Worm (Caenorhabditis elegans) whole organism, L4 larva: ENCODE measurements around the gene srh-25.

Source experiments
- D1046.2 ChIP-seq: fragments of 200-800 bp; sonication (Bioruptor generic); IDR thresholded peaks from 2 replicates; pipeline ENCODE4 v1.3.6; 2022; ENCODE audit warnings: missing genetic modification characterization, missing compliant biosample characterization
- F10B5.3 ChIP-seq: sonication (generic microtip); optimal IDR thresholded peaks from 2 replicates; lab custom pipeline; 2016; ENCODE audit warnings: mild to moderate bottlenecking, missing genetic modification characterization, missing compliant biosample characterization
- F49E8.2 ChIP-seq: sonication (generic microtip); optimal IDR thresholded peaks from 2 replicates; lab custom pipeline; 2016; ENCODE audit warnings: missing compliant biosample characterization, mild to moderate bottlenecking, missing genetic modification characterization, borderline replicate concordance
- R02D3.7 ChIP-seq: fragments of 150-350 bp; sonication (generic microtip); optimal IDR thresholded peaks from 3 replicates; lab custom pipeline; 2014; ENCODE audit warnings: missing biosample characterization, missing genetic modification characterization
- T20F7.1 ChIP-seq: fragments of 200-800 bp; sonication (Bioruptor generic); optimal IDR thresholded peaks from 2 replicates; lab custom pipeline; 2018; ENCODE audit warnings: mild to moderate bottlenecking, missing genetic modification characterization, missing compliant biosample characterization
- T26A8.4 ChIP-seq: fragments of 200-800 bp; sonication (Bioruptor generic); IDR thresholded peaks from 2 replicates; pipeline ENCODE4 v1.3.6; 2022; ENCODE audit warnings: missing genetic modification characterization, missing compliant biosample characterization
- Y105C5A.15 ChIP-seq: fragments of 200-800 bp; sonication (Bioruptor generic); IDR thresholded peaks from 2 replicates; pipeline ENCODE4 v1.3.6; 2022; ENCODE audit warnings: missing genetic modification characterization, missing compliant biosample characterization
- Y48G9A.11 ChIP-seq: fragments of 200-800 bp; sonication (Bioruptor generic); IDR thresholded peaks from 2 replicates; pipeline ENCODE4 v1.3.6; 2022; ENCODE audit warnings: missing genetic modification reagents, missing genetic modification characterization, missing compliant biosample characterization
- ZK546.5 ChIP-seq, 2 experiments: sonication (generic microtip); optimal IDR thresholded peaks; 2 replicates each; lab custom pipeline; 2017; ENCODE audit warnings: missing biosample characterization in 2 of 2, missing genetic modification characterization in 2 of 2
- aly-2 ChIP-seq: sonication (generic microtip); optimal IDR thresholded peaks from 2 replicates; lab custom pipeline; 2018; ENCODE audit warnings: missing biosample characterization, missing genetic modification characterization
- attf-4 ChIP-seq: sonication (generic microtip); optimal IDR thresholded peaks from 3 replicates; lab custom pipeline; 2017; ENCODE audit warnings: missing biosample characterization, missing genetic modification characterization
- ceh-20 ChIP-seq: fragments of 200-800 bp; sonication (Bioruptor generic); IDR thresholded peaks from 2 replicates; pipeline ENCODE4 v1.3.6; 2022; ENCODE audit warnings: missing genetic modification reagents, missing genetic modification characterization, missing compliant biosample characterization
- ceh-28 ChIP-seq: fragments of 150-350 bp; optimal IDR thresholded peaks from 2 replicates; lab custom pipeline; 2014; ENCODE audit warnings: missing biosample characterization, missing genetic modification reagents, missing genetic modification characterization
- ceh-32 ChIP-seq: sonication (generic microtip); optimal IDR thresholded peaks from 2 replicates; lab custom pipeline; 2016; ENCODE audit warnings: mild to moderate bottlenecking, missing genetic modification characterization, missing compliant biosample characterization; ENCODE audit not compliant: poor library complexity
- ceh-44 ChIP-seq: fragments of 200-800 bp; sonication (Bioruptor generic); IDR thresholded peaks from 2 replicates; pipeline ENCODE4 v1.3.6; 2022; ENCODE audit warnings: missing genetic modification reagents, missing genetic modification characterization, missing compliant biosample characterization
- ceh-62 ChIP-seq: sonication (generic microtip); optimal IDR thresholded peaks from 2 replicates; lab custom pipeline; 2017; ENCODE audit warnings: missing biosample characterization, missing genetic modification characterization
- ceh-82 ChIP-seq: sonication (generic microtip); optimal IDR thresholded peaks from 2 replicates; lab custom pipeline; 2017; ENCODE audit warnings: missing biosample characterization, missing genetic modification characterization
- daf-19 ChIP-seq: fragments of 200-800 bp; sonication (Bioruptor generic); conservative IDR thresholded peaks from 2 replicates; pipeline ENCODE4 v1.3.6; 2022; ENCODE audit warnings: missing genetic modification characterization, missing compliant biosample characterization
- daf-8 ChIP-seq: fragments of 200-800 bp; sonication (Bioruptor generic); IDR thresholded peaks from 2 replicates; pipeline ENCODE4 v1.3.6; 2022; ENCODE audit warnings: missing genetic modification characterization, missing compliant biosample characterization
- dmd-6 ChIP-seq: fragments of 200-800 bp; sonication (Bioruptor generic); IDR thresholded peaks from 2 replicates; pipeline ENCODE4 v1.3.6; 2022; ENCODE audit warnings: missing genetic modification reagents, missing genetic modification characterization, missing compliant biosample characterization
- dpl-1 ChIP-seq: fragments of 150-350 bp; optimal IDR thresholded peaks from 2 replicates; lab custom pipeline; 2014; ENCODE audit warnings: missing biosample characterization, missing genetic modification reagents, missing genetic modification characterization
- egl-27 ChIP-seq: sonication (generic microtip); optimal IDR thresholded peaks from 3 replicates; lab custom pipeline; 2017; ENCODE audit warnings: missing biosample characterization, missing genetic modification reagents, missing genetic modification characterization
- hlh-11 ChIP-seq: fragments of 200-800 bp; sonication (Bioruptor generic); optimal IDR thresholded peaks from 2 replicates; lab custom pipeline; 2018; ENCODE audit warnings: mild to moderate bottlenecking, missing genetic modification characterization, missing compliant biosample characterization
- hlh-30 ChIP-seq: sonication (generic microtip); optimal IDR thresholded peaks from 2 replicates; lab custom pipeline; 2017; ENCODE audit warnings: antibody characterized with exemption, mild to moderate bottlenecking, missing genetic modification characterization, missing compliant biosample characterization; ENCODE audit not compliant: insufficient read depth
- hmg-1.1 ChIP-seq: fragments of 200-800 bp; sonication (Bioruptor generic); IDR thresholded peaks from 2 replicates; pipeline ENCODE4 v1.3.6; 2022; ENCODE audit warnings: missing genetic modification reagents, missing genetic modification characterization, missing compliant biosample characterization
- jun-1 ChIP-seq: fragments of 150-350 bp; optimal IDR thresholded peaks from 2 replicates; lab custom pipeline; 2014; ENCODE audit warnings: missing biosample characterization, missing genetic modification reagents, missing genetic modification characterization
- lim-7 ChIP-seq: fragments of 200-800 bp; sonication (Bioruptor generic); IDR thresholded peaks from 2 replicates; pipeline ENCODE4 v1.3.6; 2022; ENCODE audit warnings: missing genetic modification characterization, missing compliant biosample characterization
- lin-1 ChIP-seq: fragments of 200-800 bp; sonication (Bioruptor generic); IDR thresholded peaks from 2 replicates; pipeline ENCODE4 v1.3.6; 2022; ENCODE audit warnings: missing genetic modification reagents, missing genetic modification characterization, missing compliant biosample characterization
- lin-13 ChIP-seq: fragments of 150-350 bp; optimal IDR thresholded peaks from 2 replicates; lab custom pipeline; 2014; ENCODE audit warnings: missing biosample characterization, missing genetic modification reagents, missing genetic modification characterization
- lin-29 ChIP-seq: fragments of 200-800 bp; sonication (Bioruptor generic); IDR thresholded peaks from 2 replicates; pipeline ENCODE4 v1.3.6; 2022; ENCODE audit warnings: missing genetic modification reagents, missing genetic modification characterization, missing compliant biosample characterization
- lin-38 ChIP-seq: fragments of 200-800 bp; sonication (Bioruptor generic); IDR thresholded peaks from 2 replicates; pipeline ENCODE4 v1.3.6; 2022; ENCODE audit warnings: missing genetic modification reagents, missing genetic modification characterization, missing compliant biosample characterization
- lin-39 ChIP-seq: fragments of 150-350 bp; optimal IDR thresholded peaks from 2 replicates; lab custom pipeline; 2014; ENCODE audit warnings: missing biosample characterization, missing genetic modification reagents, missing genetic modification characterization
- lir-3 ChIP-seq: sonication (generic microtip); optimal IDR thresholded peaks from 2 replicates; lab custom pipeline; 2016; ENCODE audit warnings: mild to moderate bottlenecking, missing genetic modification characterization, missing compliant biosample characterization
- lsy-2 ChIP-seq, 2 experiments: fragments of 150-350 bp in 1 of 2; sonication (generic microtip) in 1 of 2; optimal IDR thresholded peaks; 2 replicates each; lab custom pipeline; 2014 to 2017; ENCODE audit warnings: missing biosample characterization in 2 of 2, missing genetic modification characterization in 2 of 2
- mdl-1 ChIP-seq, 2 experiments: fragments of 150-350 bp in 1 of 2; sonication (generic microtip) in 1 of 2; optimal IDR thresholded peaks; 2 replicates each; lab custom pipeline; 2014 to 2017; ENCODE audit warnings: missing biosample characterization in 2 of 2, missing genetic modification characterization in 2 of 2
- mep-1 ChIP-seq: fragments of 150-350 bp; sonication (generic microtip); optimal IDR thresholded peaks from 3 replicates; lab custom pipeline; 2014; ENCODE audit warnings: missing biosample characterization, missing genetic modification characterization
- mxl-2 ChIP-seq: fragments of 200-800 bp; sonication (Bioruptor generic); conservative IDR thresholded peaks from 2 replicates; pipeline ENCODE4 v1.3.6; 2022; ENCODE audit warnings: missing genetic modification reagents, missing genetic modification characterization, missing compliant biosample characterization
- nhr-10 ChIP-seq: fragments of 150-350 bp; optimal IDR thresholded peaks from 2 replicates; lab custom pipeline; 2014; ENCODE audit warnings: missing biosample characterization, missing genetic modification characterization
- nhr-111 ChIP-seq: fragments of 200-800 bp; sonication (Bioruptor generic); optimal IDR thresholded peaks from 2 replicates; lab custom pipeline; 2018; ENCODE audit warnings: mild to moderate bottlenecking, missing genetic modification characterization, missing compliant biosample characterization
- nhr-237 ChIP-seq: sonication (generic microtip); optimal IDR thresholded peaks from 2 replicates; lab custom pipeline; 2017; ENCODE audit warnings: missing biosample characterization, missing genetic modification characterization
- nhr-41 ChIP-seq: fragments of 200-800 bp; sonication (Bioruptor generic); IDR thresholded peaks from 2 replicates; pipeline ENCODE4 v1.3.6; 2022; ENCODE audit warnings: missing genetic modification reagents, missing genetic modification characterization, missing compliant biosample characterization
- rbr-2 ChIP-seq: sonication (generic microtip); optimal IDR thresholded peaks from 2 replicates; lab custom pipeline; 2016; ENCODE audit warnings: missing genotype, missing genetic modification characterization, missing compliant biosample characterization
- saeg-2 ChIP-seq: fragments of 200-800 bp; sonication (Bioruptor generic); IDR thresholded peaks from 2 replicates; pipeline ENCODE4 v1.3.6; 2022; ENCODE audit warnings: missing genetic modification reagents, missing genetic modification characterization, missing compliant biosample characterization
- sdz-12 ChIP-seq: fragments of 200-800 bp; sonication (Bioruptor generic); optimal IDR thresholded peaks from 2 replicates; lab custom pipeline; 2018; ENCODE audit warnings: mild to moderate bottlenecking, missing genetic modification characterization, missing compliant biosample characterization
- set-16 ChIP-seq: fragments of 200-800 bp; sonication (Bioruptor generic); IDR thresholded peaks from 2 replicates; pipeline ENCODE4 v1.3.6; 2022; ENCODE audit warnings: missing genetic modification reagents, missing genetic modification characterization, missing compliant biosample characterization
- snpc-1.2 ChIP-seq: fragments of 200-800 bp; sonication (Bioruptor generic); IDR thresholded peaks from 2 replicates; pipeline ENCODE4 v1.3.6; 2022; ENCODE audit warnings: missing genetic modification reagents, missing genetic modification characterization, missing compliant biosample characterization
- snpc-4 ChIP-seq: fragments of 150-350 bp; optimal IDR thresholded peaks from 2 replicates; lab custom pipeline; 2014; ENCODE audit warnings: missing biosample characterization, missing genetic modification characterization
- spr-1 ChIP-seq: sonication (generic microtip); optimal IDR thresholded peaks from 2 replicates; lab custom pipeline; 2016; ENCODE audit warnings: mild to moderate bottlenecking, missing genetic modification characterization, missing compliant biosample characterization
- tra-1 ChIP-seq: fragments of 200-800 bp; sonication (Bioruptor generic); IDR thresholded peaks from 2 replicates; pipeline ENCODE4 v1.3.6; 2022; ENCODE audit warnings: missing genetic modification reagents, missing genetic modification characterization, missing compliant biosample characterization
- zfp-2 ChIP-seq: sonication (generic microtip); optimal IDR thresholded peaks from 2 replicates; lab custom pipeline; 2016; ENCODE audit warnings: mild to moderate bottlenecking, missing genetic modification characterization, missing compliant biosample characterization
- zfp-3 ChIP-seq: fragments of 200-800 bp; sonication (Bioruptor generic); conservative IDR thresholded peaks from 2 replicates; pipeline ENCODE4 v1.3.6; 2022; ENCODE audit warnings: missing genetic modification reagents, missing genetic modification characterization, missing compliant biosample characterization
- zip-11 ChIP-seq: fragments of 200-800 bp; sonication (Bioruptor generic); IDR thresholded peaks from 2 replicates; pipeline ENCODE4 v1.3.6; 2022; ENCODE audit warnings: missing genetic modification characterization, missing compliant biosample characterization
- ztf-11 ChIP-seq: fragments of 150-350 bp; optimal IDR thresholded peaks from 2 replicates; lab custom pipeline; 2014; ENCODE audit warnings: missing biosample characterization, missing genetic modification characterization

The srh-25 gene

DNA sequence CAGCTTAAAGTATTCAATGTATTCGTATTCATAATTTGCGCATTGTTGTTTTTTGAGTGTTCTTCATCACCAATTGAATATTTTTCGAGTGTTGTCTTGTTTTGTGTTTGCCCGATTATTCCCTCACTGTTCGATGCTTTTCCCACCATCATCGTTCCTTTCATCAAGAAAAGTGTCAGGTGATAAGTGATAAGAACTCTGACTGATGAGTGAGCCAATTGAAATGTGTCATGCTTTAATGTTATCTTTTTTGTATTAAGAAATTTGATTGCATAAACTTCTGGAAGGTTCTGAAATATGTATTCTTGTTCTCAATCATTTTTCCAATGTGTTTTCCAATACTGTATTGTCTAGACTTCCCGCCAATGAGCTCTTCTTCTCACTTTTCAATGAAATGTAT lies 41.7 kb upstream of the srh-25 start:
- TF ChIP-seq nhr-111 (GFP tag; lab: Kevin White, UChicago) (no peak), attf-4 (tag; lab: Kevin White, UChicago) (no peak), lin-38 (GFP tag; lab: Robert Waterston, UW) (no peak), T20F7.1 (GFP tag; lab: Kevin White, UChicago) (peak; percentile 48), mep-1 (tag; lab: Kevin White, UChicago) (peak; percentile 46), ceh-28 (tag; lab: Kevin White, UChicago) (no peak), hlh-30 (tag; lab: Kevin White, UChicago) (peak; percentile 75), T26A8.4 (GFP tag; lab: Robert Waterston, UW) (no peak), daf-19 (GFP tag; lab: Robert Waterston, UW) (no peak), daf-8 (GFP tag; lab: Robert Waterston, UW) (no peak), lin-29 (GFP tag; lab: Robert Waterston, UW) (no peak), hmg-1.1 (no peak), lsy-2 (tag; optimal IDR thresholded peaks at IDR 0.05; lab: Kevin White, UChicago) (no peak), nhr-41 (no peak), hlh-11 (tag; lab: Kevin White, UChicago) (peak; percentile 80), ceh-44 (no peak), set-16 (no peak), zfp-2 (tag; lab: Kevin White, UChicago) (no peak), aly-2 (no peak), dmd-6 (GFP tag; lab: Robert Waterston, UW) (peak; percentile 72), dpl-1 (GFP tag; lab: Kevin White, UChicago) (no peak), mdl-1 (tag; optimal IDR thresholded peaks at IDR 0.05; lab: Kevin White, UChicago) (no peak), lin-13 (GFP tag; lab: Kevin White, UChicago) (no peak), mxl-2 (no peak), egl-27 (tag; lab: Kevin White, UChicago) (no peak), D1046.2 (GFP tag; lab: Robert Waterston, UW) (no peak), ztf-11 (tag; lab: Kevin White, UChicago) (no peak), F49E8.2 (no peak), saeg-2 (no peak), ZK546.5 (tag; optimal IDR thresholded peaks at IDR 0.05; lab: Kevin White, UChicago) (no peak), ceh-62 (tag; lab: Kevin White, UChicago) (no peak), zip-11 (GFP tag; lab: Robert Waterston, UW) (no peak), lin-1 (GFP tag; lab: Robert Waterston, UW) (no peak), ceh-82 (tag; lab: Kevin White, UChicago) (no peak), zfp-3 (GFP tag; lab: Robert Waterston, UW) (no peak), F10B5.3 (tag; lab: Kevin White, UChicago) (no peak), lim-7 (GFP tag; lab: Robert Waterston, UW) (no peak), ceh-32 (no peak), snpc-4 (tag; lab: Kevin White, UChicago) (no peak), jun-1 (tag; lab: Kevin White, UChicago) (no peak), nhr-237 (tag; lab: Kevin White, UChicago) (no peak), Y48G9A.11 (GFP tag; lab: Robert Waterston, UW) (no peak), tra-1 (GFP tag; lab: Robert Waterston, UW) (no peak), lin-39 (no peak), lir-3 (no peak), R02D3.7 (tag; lab: Kevin White, UChicago) (no peak), sdz-12 (GFP tag; lab: Kevin White, UChicago) (no peak), ceh-20 (no peak), Y105C5A.15 (GFP tag; lab: Robert Waterston, UW) (no peak), snpc-1.2 (no peak), rbr-2 (tag; lab: Kevin White, UChicago) (no peak), spr-1 (tag; lab: Kevin White, UChicago) (no peak), nhr-10 (tag; lab: Kevin White, UChicago) (no peak)
